Fruit fly (Drosophila melanogaster) whole organism, embryonic: ENCODE data around the gene CG4896.

Source experiments
- Atf6 ChIP-seq: fragments of 200-800 bp; sonication (Bioruptor generic); IDR thresholded peaks from 2 replicates; pipeline ENCODE4 v1.3.6; 2022; ENCODE audit warnings: missing biosample characterization, missing genetic modification characterization
- Awh ChIP-seq: fragments of 200-800 bp; sonication (Bioruptor generic); IDR thresholded peaks from 2 replicates; pipeline ENCODE4, ENCODE4 v1.3.6; 2022; ENCODE audit warnings: missing biosample characterization, missing genetic modification characterization
- BEAF-32 ChIP-seq: fragments of 200-800 bp; sonication (Bioruptor generic); optimal IDR thresholded peaks from 3 replicates; lab custom pipeline; 2017; ENCODE audit warnings: missing biosample characterization, missing genetic modification characterization, mild to moderate bottlenecking, moderate library complexity, missing genetic modification reagents
- Bteb2 ChIP-seq: fragments of 200-800 bp; sonication (Bioruptor generic); optimal IDR thresholded peaks from 2 replicates; lab custom pipeline; 2016; ENCODE audit warnings: missing biosample characterization, missing genetic modification characterization
- CG11085 ChIP-seq: fragments of 200-800 bp; sonication (Bioruptor generic); IDR thresholded peaks from 2 replicates; pipeline ENCODE4 v1.3.6; 2022; ENCODE audit warnings: missing biosample characterization, missing genetic modification characterization
- CG11560 ChIP-seq: fragments of 200-800 bp; sonication (Bioruptor generic); IDR thresholded peaks from 3 replicates; pipeline ENCODE4 v1.3.6; 2022; ENCODE audit warnings: missing biosample characterization, missing genetic modification characterization
- CG1233 ChIP-seq: fragments of 200-800 bp; sonication (Bioruptor generic); optimal IDR thresholded peaks from 4 replicates; lab custom pipeline; 2018; ENCODE audit warnings: missing biosample characterization, mild to moderate bottlenecking, missing genetic modification characterization
- CG12659 ChIP-seq: fragments of 200-800 bp; sonication (Bioruptor generic); optimal IDR thresholded peaks from 3 replicates; lab custom pipeline; 2017; ENCODE audit warnings: mild to moderate bottlenecking, missing biosample characterization, missing genetic modification reagents, missing genetic modification characterization
- CG12942 ChIP-seq: fragments of 200-800 bp; sonication (Bioruptor generic); optimal IDR thresholded peaks from 3 replicates; lab custom pipeline; 2016; ENCODE audit warnings: missing biosample characterization, missing genetic modification characterization
- CG18599 ChIP-seq: fragments of 200-800 bp; sonication (Bioruptor generic); optimal IDR thresholded peaks from 3 replicates; lab custom pipeline; 2017; ENCODE audit warnings: missing biosample characterization, missing genetic modification characterization, mild to moderate bottlenecking, moderate library complexity, missing genetic modification reagents
- CG18764 ChIP-seq: fragments of 200-800 bp; sonication (Bioruptor generic); optimal IDR thresholded peaks from 3 replicates; lab custom pipeline; 2016; ENCODE audit warnings: missing biosample characterization, missing genetic modification characterization
- CG30403 ChIP-seq: fragments of 200-800 bp; sonication (Bioruptor generic); optimal IDR thresholded peaks from 3 replicates; lab custom pipeline; 2016; ENCODE audit warnings: missing biosample characterization, missing genetic modification characterization
- CG33213 ChIP-seq: fragments of 200-800 bp; sonication (Bioruptor generic); optimal IDR thresholded peaks from 3 replicates; lab custom pipeline; 2016; ENCODE audit warnings: missing biosample characterization, missing genetic modification characterization
- CG4328 ChIP-seq: fragments of 200-800 bp; sonication (Bioruptor generic); optimal IDR thresholded peaks from 3 replicates; lab custom pipeline; 2017; ENCODE audit warnings: missing biosample characterization, missing genetic modification reagents, missing genetic modification characterization
- CG4820 ChIP-seq: fragments of 200-800 bp; sonication (Bioruptor generic); optimal IDR thresholded peaks from 3 replicates; lab custom pipeline; 2016; ENCODE audit warnings: missing biosample characterization, missing genetic modification characterization
- CG4854 ChIP-seq: fragments of 200-800 bp; sonication (Bioruptor generic); optimal IDR thresholded peaks from 2 replicates; lab custom pipeline; 2016; ENCODE audit warnings: missing biosample characterization, missing genetic modification characterization, inconsistent platforms
- CG5245 ChIP-seq: fragments of 200-800 bp; sonication (Bioruptor generic); optimal IDR thresholded peaks from 3 replicates; lab custom pipeline; 2016; ENCODE audit warnings: missing biosample characterization, missing genetic modification characterization
- CG6272 ChIP-seq: fragments of 200-800 bp; sonication (Bioruptor generic); IDR thresholded peaks from 2 replicates; pipeline ENCODE4 v1.3.6; 2022; ENCODE audit warnings: missing biosample characterization, missing genetic modification characterization
- CG6683 ChIP-seq: fragments of 200-800 bp; sonication (Bioruptor generic); optimal IDR thresholded peaks from 2 replicates; lab custom pipeline; 2017; ENCODE audit warnings: missing biosample characterization, mild to moderate bottlenecking, missing genetic modification characterization, missing genetic modification reagents
- CG6689 ChIP-seq: fragments of 200-800 bp; sonication (Bioruptor generic); IDR thresholded peaks from 2 replicates; pipeline ENCODE4 v1.3.6; 2022; ENCODE audit warnings: missing biosample characterization, missing genetic modification characterization
- CG7372 ChIP-seq: fragments of 200-800 bp; sonication (Bioruptor generic); IDR thresholded peaks from 2 replicates; pipeline ENCODE4 v1.3.6; 2022; ENCODE audit warnings: missing biosample characterization, missing genetic modification characterization
- CG8478 ChIP-seq: fragments of >200 bp; optimal IDR thresholded peaks from 2 replicates; lab custom pipeline; 2018
- CG9215 ChIP-seq: fragments of 200-800 bp; sonication (Bioruptor generic); IDR thresholded peaks from 2 replicates; pipeline ENCODE4 v1.3.6; 2022; ENCODE audit warnings: missing biosample characterization, missing genetic modification characterization
- CG9437 ChIP-seq: fragments of 200-800 bp; sonication (Bioruptor generic); optimal IDR thresholded peaks from 2 replicates; lab custom pipeline; 2018; ENCODE audit warnings: missing biosample characterization, mild to moderate bottlenecking, missing genetic modification characterization
- CG9817 ChIP-seq: fragments of 200-800 bp; sonication (Bioruptor generic); optimal IDR thresholded peaks from 2 replicates; lab custom pipeline; 2018; ENCODE audit warnings: missing biosample characterization, mild to moderate bottlenecking, missing genetic modification characterization, moderate library complexity
- CG9876 ChIP-seq: fragments of 200-800 bp; sonication (Bioruptor generic); optimal IDR thresholded peaks from 2 replicates; lab custom pipeline; 2016; ENCODE audit warnings: missing biosample characterization, missing genetic modification characterization
- CoRest ChIP-seq: fragments of 200-800 bp; sonication (Bioruptor generic); optimal IDR thresholded peaks from 3 replicates; lab custom pipeline; 2018; ENCODE audit warnings: missing biosample characterization, mild to moderate bottlenecking, missing genetic modification characterization, moderate library complexity
- Dref ChIP-seq: fragments of 200-800 bp; sonication (Bioruptor generic); IDR thresholded peaks from 2 replicates; pipeline ENCODE4 v1.3.6; 2022; ENCODE audit warnings: missing biosample characterization, missing genetic modification characterization
- Gsc ChIP-seq: fragments of 200-800 bp; sonication (Bioruptor generic); IDR thresholded peaks from 2 replicates; pipeline ENCODE4 v1.3.6; 2022; ENCODE audit warnings: missing biosample characterization, missing genetic modification characterization
- Kr ChIP-seq: fragments of 200-800 bp; sonication (Bioruptor generic); optimal IDR thresholded peaks from 2 replicates; lab custom pipeline; 2017; ENCODE audit warnings: missing biosample characterization, mild to moderate bottlenecking, missing genetic modification characterization
- Lim3 ChIP-seq: fragments of 200-800 bp; sonication (Bioruptor generic); IDR thresholded peaks from 2 replicates; pipeline ENCODE4 v1.3.6; 2022; ENCODE audit warnings: missing biosample characterization, missing genetic modification characterization
- Lpt ChIP-seq: fragments of >200 bp; optimal IDR thresholded peaks from 2 replicates; lab custom pipeline; 2018; ENCODE audit warnings: missing biosample characterization, missing genetic modification characterization
- MESR4 ChIP-seq: fragments of 200-800 bp; sonication (Bioruptor generic); optimal IDR thresholded peaks from 2 replicates; lab custom pipeline; 2018; ENCODE audit warnings: missing biosample characterization, mild to moderate bottlenecking, missing genetic modification characterization, moderate library complexity
- Oli ChIP-seq: fragments of 200-800 bp; sonication (Bioruptor generic); optimal IDR thresholded peaks from 2 replicates; lab custom pipeline; 2018; ENCODE audit warnings: missing biosample characterization, mild to moderate bottlenecking, missing genetic modification characterization, moderate library complexity
- Scr ChIP-seq: fragments of 200-800 bp; sonication (Bioruptor generic); IDR thresholded peaks from 2 replicates; pipeline ENCODE4 v1.3.6; 2022; ENCODE audit warnings: missing biosample characterization, missing genetic modification characterization; ENCODE audit not compliant: partially characterized antibody
- bcd ChIP-seq: fragments of 200-800 bp; sonication (Bioruptor generic); optimal IDR thresholded peaks from 2 replicates; lab custom pipeline; 2017; ENCODE audit warnings: missing biosample characterization, mild to moderate bottlenecking, missing genetic modification characterization
- bigmax ChIP-seq: fragments of 200-800 bp; sonication (Bioruptor generic); optimal IDR thresholded peaks from 2 replicates; lab custom pipeline; 2018; ENCODE audit warnings: missing biosample characterization, mild to moderate bottlenecking, missing genetic modification characterization
- bowl ChIP-seq: fragments of 200-800 bp; sonication (Bioruptor generic); IDR thresholded peaks from 2 replicates; pipeline ENCODE4 v1.3.6; 2022; ENCODE audit warnings: missing biosample characterization, missing genetic modification characterization
- caup ChIP-seq: fragments of 200-800 bp; sonication (Bioruptor generic); optimal IDR thresholded peaks from 3 replicates; lab custom pipeline; 2017; ENCODE audit warnings: missing biosample characterization, mild to moderate bottlenecking, missing genetic modification characterization, moderate library complexity; ENCODE audit not compliant: severe bottlenecking
- dysf ChIP-seq: fragments of 200-800 bp; sonication (Bioruptor generic); IDR thresholded peaks from 3 replicates; pipeline ENCODE4 v1.3.6; 2022; ENCODE audit warnings: missing biosample characterization, missing genetic modification characterization
- gsb ChIP-seq: fragments of 200-800 bp; sonication (Bioruptor generic); IDR thresholded peaks from 2 replicates; pipeline ENCODE4 v1.3.6; 2022; ENCODE audit warnings: missing biosample characterization, missing genetic modification characterization
- gsb-n ChIP-seq: fragments of 200-800 bp; sonication (Bioruptor generic); optimal IDR thresholded peaks from 3 replicates; lab custom pipeline; 2018; ENCODE audit warnings: missing biosample characterization, mild to moderate bottlenecking, missing genetic modification characterization
- pan ChIP-seq, 4 experiments: fragments of >200 bp in 3 of 4; fragments of 200-800 bp in 1 of 4; sonication (Bioruptor generic) in 1 of 4; optimal IDR thresholded peaks in 3 of 4; IDR thresholded peaks in 1 of 4; 2 replicates each; pipeline versions ENCODE4 v1.3.6 to Lab custom; 2017 to 2022; ENCODE audit warnings: missing biosample characterization in 2 of 4, missing genetic modification characterization in 2 of 4, mixed read lengths in 1 of 4
- prd ChIP-seq, 3 experiments: fragments of >200 bp in 2 of 3; fragments of 200-800 bp in 1 of 3; sonication (Bioruptor generic) in 1 of 3; optimal IDR thresholded peaks in 2 of 3; IDR thresholded peaks in 1 of 3; 2 replicates in 2 of 3; 3 replicates in 1 of 3; pipeline versions ENCODE4 v1.3.6 to Lab custom; 2017 to 2022; ENCODE audit warnings: missing biosample characterization in 1 of 3, missing genetic modification characterization in 1 of 3
- pros ChIP-seq: fragments of 200-800 bp; sonication (Bioruptor generic); optimal IDR thresholded peaks from 3 replicates; lab custom pipeline; 2019; ENCODE audit warnings: missing biosample characterization, mild to moderate bottlenecking, missing genetic modification characterization, moderate library complexity
- sd ChIP-seq: fragments of 200-800 bp; sonication (Bioruptor generic); optimal IDR thresholded peaks from 3 replicates; lab custom pipeline; 2018; ENCODE audit warnings: missing biosample characterization, mild to moderate bottlenecking, missing genetic modification characterization, moderate library complexity
- so ChIP-seq: fragments of 200-800 bp; sonication (Bioruptor generic); IDR thresholded peaks from 3 replicates; pipeline ENCODE4 v1.3.6; 2022; ENCODE audit warnings: missing biosample characterization, missing genetic modification characterization
- tgo ChIP-seq: fragments of 200-800 bp; sonication (Bioruptor generic); IDR thresholded peaks from 3 replicates; pipeline ENCODE4 v1.3.6; 2022; ENCODE audit warnings: missing biosample characterization, missing genetic modification characterization
- unc-4 ChIP-seq: fragments of 200-800 bp; sonication (Bioruptor generic); IDR thresholded peaks from 2 replicates; pipeline ENCODE4 v1.3.6; 2022; ENCODE audit warnings: missing biosample characterization, missing genetic modification characterization; ENCODE audit not compliant: partially characterized antibody

The CG4896 gene

DNA sequence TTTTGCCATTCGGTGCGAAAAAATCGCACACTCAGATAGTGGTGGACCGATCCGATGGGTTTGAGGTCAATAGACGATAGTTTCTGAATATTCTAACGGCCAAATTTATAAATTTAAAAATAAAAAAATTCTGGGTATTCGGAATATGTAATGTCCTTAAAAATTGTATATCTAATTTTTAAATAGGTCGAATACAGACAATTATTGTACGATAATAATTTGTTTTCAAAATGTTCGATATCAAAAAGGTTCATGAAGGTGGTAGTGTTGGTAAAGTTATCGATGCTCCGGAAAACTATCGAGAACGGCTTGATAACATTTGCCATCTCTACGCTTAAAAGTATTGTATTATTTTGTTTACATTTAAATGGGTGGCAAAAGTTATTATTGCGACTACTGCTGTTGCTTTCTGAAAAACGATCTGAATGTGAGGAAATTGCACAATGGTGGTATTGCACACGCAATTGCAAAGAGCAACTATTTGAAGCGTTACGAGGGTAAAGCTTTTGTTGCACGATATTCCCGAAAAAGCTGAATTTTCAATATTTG is 7.5 kb upstream of the CG4896 start, which contains the start of the genes CG31922 and Plap (continued):
- TF ChIP-seq CG9817 (peak; percentile 72), dysf (GFP tag; lab: Robert Waterston, UW) (peak; percentile 62; the same call in 1 of the 3 replicates), CG6683 (GFP tag; lab: Kevin White, UChicago) (no peak), so (GFP tag; lab: Robert Waterston, UW) (no peak; the same call in 2 of the 3 replicates), Gsc (no peak), CG9876 (GFP tag; lab: Kevin White, UChicago) (peak; percentile 14), CG30403 (peak; percentile 87), Dref (peak; percentile 66), gsb-n (tag; lab: Kevin White, UChicago) (no peak), CG12942 (GFP tag; lab: Kevin White, UChicago) (peak; percentile 60), Lpt (no peak), CG11085 (GFP tag; lab: Robert Waterston, UW) (0 out of 2 replicates have a peak, but pooled peaks have one; percentile 17), Scr (GFP tag; lab: Robert Waterston, UW) (peak; percentile 96), prd (optimal IDR thresholded peaks at IDR 0.05; lab: Kevin White, UChicago) (no peak), prd (GFP tag; IDR thresholded peaks at IDR 0.05; lab: Robert Waterston, UW) (peak; percentile 74; the same call in 2 of the 3 replicates), Oli (peak; percentile 51), Awh (peak; percentile 42; the same call in 1 of the 2 replicates), CG6689 (GFP tag; lab: Robert Waterston, UW) (0 out of 2 replicates have a peak, but pooled peaks have one; percentile 37), CoRest (tag; lab: Kevin White, UChicago) (peak; percentile 87), CG7372 (GFP tag; lab: Robert Waterston, UW) (peak; percentile 54; the same call in 1 of the 2 replicates), unc-4 (GFP tag; lab: Robert Waterston, UW) (peak; percentile 95), CG33213 (GFP tag; lab: Kevin White, UChicago) (peak; percentile 57), CG1233 (peak; percentile 34), sd (no peak), CG4328 (GFP tag; lab: Kevin White, UChicago) (peak; percentile 55), caup (GFP tag; lab: Kevin White, UChicago) (peak; percentile 14), bcd (GFP tag; lab: Kevin White, UChicago) (peak; percentile 63), Kr (GFP tag; lab: Kevin White, UChicago) (no peak), BEAF-32 (GFP tag; lab: Kevin White, UChicago) (peak; percentile 97), CG18599 (GFP tag; lab: Kevin White, UChicago) (peak; percentile 60), CG6272 (GFP tag; lab: Robert Waterston, UW) (peak; percentile 70), pros (GFP tag; lab: Kevin White, UChicago) (no peak), CG8478 (lab: Kevin White, UChicago) (no peak), CG11560 (0 out of 3 replicates have a peak, but pooled peaks have one; percentile 55), Atf6 (GFP tag; lab: Robert Waterston, UW) (peak; percentile 60; the same call in 1 of the 2 replicates), MESR4 (GFP tag; lab: Kevin White, UChicago) (peak; percentile 18), CG12659 (GFP tag; lab: Kevin White, UChicago) (peak; percentile 82), CG4854 (GFP tag; lab: Kevin White, UChicago) (no peak), CG9437 (GFP tag; lab: Kevin White, UChicago) (peak; percentile 55), CG5245 (peak; percentile 39), bigmax (GFP tag; lab: Kevin White, UChicago) (no peak), Bteb2 (GFP tag; lab: Kevin White, UChicago) (peak; percentile 56), pan (optimal IDR thresholded peaks at IDR 0.05; lab: Kevin White, UChicago) (no peak), pan (GFP tag; optimal IDR thresholded peaks at IDR 0.05 in 1 of 2, IDR thresholded peaks at IDR 0.05 in 1 of 2) (no peak), gsb (no peak), CG9215 (peak; percentile 78), CG4820 (GFP tag; lab: Kevin White, UChicago) (peak; percentile 56), bowl (no peak), tgo (peak; percentile 61; the same call in 1 of the 3 replicates), Lim3 (GFP tag; lab: Robert Waterston, UW) (no peak), CG18764 (GFP tag; lab: Kevin White, UChicago) (peak; percentile 66)
